Fruit fly (Drosophila melanogaster) whole organism, embryonic: ENCODE results near the gene CG10068.
A peak's percentile ranks its signal among the peaks of the same experiment; 100 is the strongest.

Experiments used
- BEAF-32 ChIP-seq: fragments of 200-800 bp; sonication (Bioruptor generic); optimal IDR thresholded peaks from 3 replicates; lab custom pipeline; 2017; ENCODE audit warnings: missing biosample characterization, missing genetic modification characterization, mild to moderate bottlenecking, moderate library complexity, missing genetic modification reagents
- CG10462 ChIP-seq: fragments of 200-800 bp; sonication (Bioruptor generic); optimal IDR thresholded peaks from 2 replicates; lab custom pipeline; 2016; ENCODE audit warnings: missing biosample characterization, missing genetic modification characterization
- CG11456 ChIP-seq: fragments of 200-800 bp; sonication (Bioruptor generic); IDR thresholded peaks from 3 replicates; pipeline ENCODE4 v1.3.6; 2022; ENCODE audit warnings: missing biosample characterization, missing genetic modification characterization
- CG11696 ChIP-seq: fragments of 200-800 bp; sonication (Bioruptor generic); IDR thresholded peaks from 2 replicates; pipeline ENCODE4 v1.3.6; 2022; ENCODE audit warnings: missing biosample characterization, missing genetic modification characterization
- CG13424 ChIP-seq: fragments of 200-800 bp; sonication (Bioruptor generic); optimal IDR thresholded peaks from 2 replicates; lab custom pipeline; 2019; ENCODE audit warnings: missing biosample characterization, mild to moderate bottlenecking, missing genetic modification characterization, moderate library complexity
- CG14014 ChIP-seq: fragments of 200-800 bp; sonication (Bioruptor generic); IDR thresholded peaks from 2 replicates; pipeline ENCODE4 v1.3.6; 2022; ENCODE audit warnings: missing biosample characterization, missing genetic modification characterization
- CG15073 ChIP-seq: fragments of 200-800 bp; sonication (Bioruptor generic); optimal IDR thresholded peaks from 2 replicates; lab custom pipeline; 2016; ENCODE audit warnings: missing biosample characterization, missing genetic modification characterization
- CG1529 ChIP-seq: fragments of 200-800 bp; sonication (Bioruptor generic); optimal IDR thresholded peaks from 3 replicates; lab custom pipeline; 2018; ENCODE audit warnings: missing biosample characterization, missing genetic modification characterization
- CG15514 ChIP-seq: fragments of 200-800 bp; sonication (Bioruptor generic); optimal IDR thresholded peaks from 3 replicates; lab custom pipeline; 2017; ENCODE audit warnings: missing biosample characterization, missing genetic modification characterization, mild to moderate bottlenecking, moderate library complexity, missing genetic modification reagents
- CG17359 ChIP-seq: fragments of 200-800 bp; sonication (Bioruptor generic); optimal IDR thresholded peaks from 3 replicates; lab custom pipeline; 2018; ENCODE audit warnings: missing biosample characterization, mild to moderate bottlenecking, missing genetic modification characterization, moderate library complexity
- CG18476 ChIP-seq: fragments of 200-800 bp; sonication (Bioruptor generic); optimal IDR thresholded peaks from 2 replicates; lab custom pipeline; 2016; ENCODE audit warnings: missing biosample characterization, mild to moderate bottlenecking, missing genetic modification characterization
- CG6254 ChIP-seq: fragments of 200-800 bp; sonication (Bioruptor generic); optimal IDR thresholded peaks from 3 replicates; lab custom pipeline; 2017; ENCODE audit warnings: mild to moderate bottlenecking, missing biosample characterization, missing genetic modification reagents, missing genetic modification characterization
- CG7839 ChIP-seq: fragments of 200-800 bp; sonication (Bioruptor generic); optimal IDR thresholded peaks from 3 replicates; lab custom pipeline; 2018; ENCODE audit warnings: missing biosample characterization, mild to moderate bottlenecking, missing genetic modification characterization, moderate library complexity
- CTCF ChIP-seq: fragments of 200-800 bp; sonication (Bioruptor generic); optimal IDR thresholded peaks from 2 replicates; lab custom pipeline; 2017; ENCODE audit warnings: missing biosample characterization, mild to moderate bottlenecking, missing genetic modification characterization, moderate library complexity
- CrebB ChIP-seq: fragments of 200-800 bp; sonication (Bioruptor generic); optimal IDR thresholded peaks from 3 replicates; lab custom pipeline; 2018; ENCODE audit warnings: missing biosample characterization, mild to moderate bottlenecking, missing genetic modification characterization
- Dek ChIP-seq: fragments of 200-800 bp; sonication (Bioruptor generic); optimal IDR thresholded peaks from 3 replicates; lab custom pipeline; 2019; ENCODE audit warnings: missing biosample characterization, mild to moderate bottlenecking, missing genetic modification characterization, moderate library complexity
- Dfd ChIP-seq, 2 experiments: fragments of >200 bp; optimal IDR thresholded peaks; 2 replicates each; lab custom pipeline; 2017; ENCODE audit warnings: missing biosample characterization in 2 of 2, missing genetic modification characterization in 2 of 2
- Eip74EF ChIP-seq, 2 experiments: fragments of 200-800 bp in 1 of 2; fragments of >200 bp in 1 of 2; sonication (Bioruptor generic) in 1 of 2; optimal IDR thresholded peaks; 2 replicates each; lab custom pipeline; 2017 to 2019; ENCODE audit warnings: missing biosample characterization in 2 of 2, missing genetic modification characterization in 2 of 2, mild to moderate bottlenecking in 1 of 2, moderate library complexity in 1 of 2
- GATAe ChIP-seq: fragments of 200-800 bp; sonication (Bioruptor generic); conservative IDR thresholded peaks from 2 replicates; pipeline ENCODE4 v1.3.6; 2022; ENCODE audit warnings: missing biosample characterization, missing genetic modification characterization
- Lpt ChIP-seq: fragments of >200 bp; optimal IDR thresholded peaks from 2 replicates; lab custom pipeline; 2018; ENCODE audit warnings: missing biosample characterization, missing genetic modification characterization
- NK7.1 ChIP-seq: fragments of 200-800 bp; sonication (Bioruptor generic); optimal IDR thresholded peaks from 3 replicates; lab custom pipeline; 2016; ENCODE audit warnings: missing biosample characterization, missing genetic modification characterization
- Nf-YC ChIP-seq: fragments of 200-800 bp; optimal IDR thresholded peaks from 3 replicates; lab custom pipeline; 2019; ENCODE audit warnings: missing biosample characterization, mild to moderate bottlenecking, missing genetic modification characterization, moderate library complexity
- Rfx ChIP-seq: fragments of 200-800 bp; sonication (Bioruptor generic); IDR thresholded peaks from 2 replicates; pipeline ENCODE4 v1.3.6; 2022; ENCODE audit warnings: missing biosample characterization, missing genetic modification characterization
- Stat92E ChIP-seq, 3 experiments: fragments of >200 bp in 2 of 3; fragments of 200-800 bp in 1 of 3; sonication (Bioruptor generic) in 1 of 3; optimal IDR thresholded peaks; 2 replicates each; lab custom pipeline; 2017 to 2019; ENCODE audit warnings: missing biosample characterization in 3 of 3, missing genetic modification characterization in 3 of 3, mild to moderate bottlenecking in 1 of 3, moderate library complexity in 1 of 3
- Xbp1 ChIP-seq: fragments of 200-800 bp; sonication (Bioruptor generic); optimal IDR thresholded peaks from 3 replicates; lab custom pipeline; 2016; ENCODE audit warnings: missing biosample characterization, mild to moderate bottlenecking, missing genetic modification characterization
- bcd ChIP-seq: fragments of 200-800 bp; sonication (Bioruptor generic); optimal IDR thresholded peaks from 2 replicates; lab custom pipeline; 2017; ENCODE audit warnings: missing biosample characterization, mild to moderate bottlenecking, missing genetic modification characterization
- cg ChIP-seq: fragments of 200-800 bp; sonication (Bioruptor generic); optimal IDR thresholded peaks from 3 replicates; lab custom pipeline; 2019; ENCODE audit warnings: missing biosample characterization, mild to moderate bottlenecking, missing genetic modification characterization, moderate library complexity
- ci ChIP-seq: fragments of 200-800 bp; sonication (Bioruptor generic); IDR thresholded peaks from 3 replicates; pipeline ENCODE4 v1.3.6; 2022; ENCODE audit warnings: missing biosample characterization, missing genetic modification characterization
- crc ChIP-seq: fragments of 200-800 bp; sonication (Bioruptor generic); optimal IDR thresholded peaks from 2 replicates; lab custom pipeline; 2016; ENCODE audit warnings: missing biosample characterization, missing genetic modification characterization
- crol ChIP-seq: fragments of 200-800 bp; sonication (Bioruptor generic); IDR thresholded peaks from 2 replicates; pipeline ENCODE4 v1.3.6; 2022; ENCODE audit warnings: missing biosample characterization, missing genetic modification characterization
- crp ChIP-seq, 2 experiments: fragments of 200-800 bp; sonication (Bioruptor generic); optimal IDR thresholded peaks; 2 replicates in 1 of 2; 3 replicates in 1 of 2; lab custom pipeline; 2017; ENCODE audit warnings: missing biosample characterization in 2 of 2, missing genetic modification characterization in 2 of 2, mild to moderate bottlenecking in 1 of 2, moderate library complexity in 1 of 2
- dm ChIP-seq: fragments of 200-800 bp; sonication (Bioruptor generic); optimal IDR thresholded peaks from 3 replicates; lab custom pipeline; 2016; ENCODE audit warnings: missing biosample characterization, missing genetic modification characterization
- h ChIP-seq: fragments of >200 bp; optimal IDR thresholded peaks from 2 replicates; lab custom pipeline; 2017
- hkb ChIP-seq, 2 experiments: fragments of 200-800 bp in 1 of 2; fragments of >200 bp in 1 of 2; sonication (Bioruptor generic) in 1 of 2; IDR thresholded peaks in 1 of 2; optimal IDR thresholded peaks in 1 of 2; 2 replicates each; pipeline versions ENCODE4 v1.3.6 to Lab custom; 2017 to 2022; ENCODE audit warnings: missing biosample characterization in 1 of 2, missing genetic modification characterization in 1 of 2
- inv ChIP-seq: fragments of 200-800 bp; sonication (Bioruptor generic); IDR thresholded peaks from 2 replicates; pipeline ENCODE4 v1.3.6; 2022; ENCODE audit warnings: missing biosample characterization, missing genetic modification characterization; ENCODE audit not compliant: partially characterized antibody
- kay ChIP-seq: fragments of 200-800 bp; sonication (Bioruptor generic); optimal IDR thresholded peaks from 2 replicates; lab custom pipeline; 2016; ENCODE audit warnings: missing biosample characterization, missing genetic modification characterization
- nom ChIP-seq: fragments of 200-800 bp; sonication (Bioruptor generic); optimal IDR thresholded peaks from 2 replicates; lab custom pipeline; 2017; ENCODE audit warnings: missing biosample characterization, missing genetic modification characterization, mild to moderate bottlenecking, moderate library complexity, missing genetic modification reagents
- pan ChIP-seq, 4 experiments: fragments of >200 bp in 3 of 4; fragments of 200-800 bp in 1 of 4; sonication (Bioruptor generic) in 1 of 4; optimal IDR thresholded peaks in 3 of 4; IDR thresholded peaks in 1 of 4; 2 replicates each; pipeline versions ENCODE4 v1.3.6 to Lab custom; 2017 to 2022; ENCODE audit warnings: missing biosample characterization in 2 of 4, missing genetic modification characterization in 2 of 4, mixed read lengths in 1 of 4
- pzg ChIP-seq: fragments of 200-800 bp; sonication (Bioruptor generic); optimal IDR thresholded peaks from 3 replicates; lab custom pipeline; 2018; ENCODE audit warnings: missing biosample characterization, mild to moderate bottlenecking, missing genetic modification characterization, moderate library complexity
- repo ChIP-seq: fragments of 200-800 bp; sonication (Bioruptor generic); optimal IDR thresholded peaks from 2 replicates; lab custom pipeline; 2016; ENCODE audit warnings: missing biosample characterization, missing genetic modification characterization
- schlank ChIP-seq: fragments of 200-800 bp; sonication (Bioruptor generic); optimal IDR thresholded peaks from 2 replicates; lab custom pipeline; 2018; ENCODE audit warnings: missing biosample characterization, mild to moderate bottlenecking, missing genetic modification characterization
- sens ChIP-seq: fragments of 200-800 bp; sonication (Bioruptor generic); peaks from one replicate; lab custom pipeline; 2016; ENCODE audit warnings: missing biosample characterization, missing genetic modification characterization
- slbo ChIP-seq: fragments of 200-800 bp; sonication (Bioruptor generic); IDR thresholded peaks from 2 replicates; pipeline ENCODE4 v1.3.6; 2022; ENCODE audit warnings: missing biosample characterization, missing genetic modification characterization
- so ChIP-seq: fragments of 200-800 bp; sonication (Bioruptor generic); IDR thresholded peaks from 3 replicates; pipeline ENCODE4 v1.3.6; 2022; ENCODE audit warnings: missing biosample characterization, missing genetic modification characterization
- stwl ChIP-seq: fragments of 200-800 bp; sonication (Bioruptor generic); optimal IDR thresholded peaks from 3 replicates; lab custom pipeline; 2018; ENCODE audit warnings: missing biosample characterization, mild to moderate bottlenecking, missing genetic modification characterization, moderate library complexity
- sug ChIP-seq: fragments of 200-800 bp; optimal IDR thresholded peaks from 2 replicates; lab custom pipeline; 2019; ENCODE audit warnings: missing biosample characterization, mild to moderate bottlenecking, missing genetic modification characterization, moderate library complexity
- yki ChIP-seq: fragments of >200 bp; optimal IDR thresholded peaks from 3 replicates; lab custom pipeline; 2018
- z ChIP-seq: fragments of 200-800 bp; sonication (Bioruptor generic); IDR thresholded peaks from 3 replicates; pipeline ENCODE4 v1.3.6; 2022; ENCODE audit warnings: missing biosample characterization, missing genetic modification characterization

CG10068 gene

dm6 chr3R:7102853-7103833, 24.7 kb downstream of the CG10068 start (continued):
- TF ChIP-seq dm (GFP tag; lab: Kevin White, UChicago): no peak
- TF ChIP-seq sug (tag; lab: Kevin White, UChicago): no peak
- TF ChIP-seq CG10462: no peak
- TF ChIP-seq bcd (GFP tag; lab: Kevin White, UChicago): no peak
- TF ChIP-seq Xbp1 (GFP tag; lab: Kevin White, UChicago): no peak
- peak; percentile 91 for TF ChIP-seq yki (lab: Kevin White, UChicago)
- no peak for TF ChIP-seq pan (optimal IDR thresholded peaks at IDR 0.05; lab: Kevin White, UChicago)
- peak in 1 of 2 experiments; percentile 21 for TF ChIP-seq pan (GFP tag; optimal IDR thresholded peaks at IDR 0.05 in 1 of 2, IDR thresholded peaks at IDR 0.05 in 1 of 2)
- no peak for TF ChIP-seq hkb (optimal IDR thresholded peaks at IDR 0.05; lab: Kevin White, UChicago)
- peak; percentile 23; the same call in 1 of the 2 replicates for TF ChIP-seq hkb (GFP tag; IDR thresholded peaks at IDR 0.05; lab: Robert Waterston, UW)
- no peak for TF ChIP-seq pzg
- no peak for TF ChIP-seq crc (GFP tag; lab: Kevin White, UChicago)
- no peak for TF ChIP-seq schlank (tag; lab: Kevin White, UChicago)
- no peak for TF ChIP-seq CG11696
- peak; percentile 19 for TF ChIP-seq CrebB (tag; lab: Kevin White, UChicago)
- no peak for TF ChIP-seq CG17359
- peak; percentile 4 for TF ChIP-seq CG6254 (GFP tag; lab: Kevin White, UChicago)
- peak in 1 of 2 experiments; percentile 36 for TF ChIP-seq Dfd (GFP tag; optimal IDR thresholded peaks at IDR 0.05; lab: Kevin White, UChicago)
- no peak for TF ChIP-seq BEAF-32 (GFP tag; lab: Kevin White, UChicago)
- TF ChIP-seq CG15514 (GFP tag; lab: Kevin White, UChicago): no peak
- no peak for TF ChIP-seq CG11456 (GFP tag; lab: Robert Waterston, UW)
- no peak for TF ChIP-seq Rfx (GFP tag; lab: Robert Waterston, UW)
- TF ChIP-seq crp (GFP tag; optimal IDR thresholded peaks at IDR 0.05; lab: Kevin White, UChicago): no peak
- TF ChIP-seq Nf-YC: no peak
- TF ChIP-seq Lpt (GFP tag; lab: Kevin White, UChicago): peak; percentile 73
- TF ChIP-seq CG18476 (GFP tag; lab: Kevin White, UChicago): no peak
- no peak for TF ChIP-seq inv (GFP tag; lab: Robert Waterston, UW)
- no peak for TF ChIP-seq repo
- TF ChIP-seq sens (GFP tag; lab: Kevin White, UChicago): peak; percentile 63
- no peak for TF ChIP-seq NK7.1
- no peak for TF ChIP-seq Eip74EF (GFP tag; optimal IDR thresholded peaks at IDR 0.05; lab: Kevin White, UChicago)
- TF ChIP-seq CG7839 (tag; lab: Kevin White, UChicago): no peak
- no peak for TF ChIP-seq CG15073 (GFP tag; lab: Kevin White, UChicago)
- TF ChIP-seq Dek (tag; lab: Kevin White, UChicago): no peak
- TF ChIP-seq so: 0 out of 3 replicates have a peak, but pooled peaks have one; percentile 9
- TF ChIP-seq crol (GFP tag; lab: Robert Waterston, UW): peak; percentile 91
- peak; percentile 78 for TF ChIP-seq z (GFP tag; lab: Robert Waterston, UW)
- 0 out of 3 replicates have a peak, but pooled peaks have one; percentile 55 for TF ChIP-seq ci (GFP tag; lab: Robert Waterston, UW)
- no peak for TF ChIP-seq GATAe (GFP tag; lab: Robert Waterston, UW)
- no peak for TF ChIP-seq slbo (GFP tag; lab: Robert Waterston, UW)
- no peak for TF ChIP-seq CTCF (GFP tag; lab: Kevin White, UChicago)
- TF ChIP-seq nom (GFP tag; lab: Kevin White, UChicago): peak; percentile 37
- no peak for TF ChIP-seq Stat92E (GFP tag; optimal IDR thresholded peaks at IDR 0.05; lab: Kevin White, UChicago)
- TF ChIP-seq h (lab: Kevin White, UChicago): no peak
- no peak for TF ChIP-seq CG13424
- no peak for TF ChIP-seq CG14014 (GFP tag; lab: Robert Waterston, UW)
- peak; percentile 98 for TF ChIP-seq cg (GFP tag; lab: Kevin White, UChicago)
- TF ChIP-seq CG1529 (GFP tag; lab: Kevin White, UChicago): peak; percentile 26
- no peak for TF ChIP-seq kay (GFP tag; lab: Kevin White, UChicago)
- peak; percentile 17 for TF ChIP-seq stwl (tag; lab: Kevin White, UChicago)
